Fruit fly (Drosophila melanogaster) whole organism, embryonic: ENCODE measurements around the gene CG42329.
A peak's percentile ranks its signal among the peaks of the same experiment; 100 is the strongest.

Experiments used
- Antp ChIP-seq: fragments of 200-800 bp; sonication (Bioruptor generic); optimal IDR thresholded peaks from 3 replicates; lab custom pipeline; 2016; ENCODE audit warnings: missing biosample characterization, missing genetic modification characterization
- Bteb2 ChIP-seq: fragments of 200-800 bp; sonication (Bioruptor generic); optimal IDR thresholded peaks from 2 replicates; lab custom pipeline; 2016; ENCODE audit warnings: missing biosample characterization, missing genetic modification characterization
- CG10462 ChIP-seq: fragments of 200-800 bp; sonication (Bioruptor generic); optimal IDR thresholded peaks from 2 replicates; lab custom pipeline; 2016; ENCODE audit warnings: missing biosample characterization, missing genetic modification characterization
- CG11696 ChIP-seq: fragments of 200-800 bp; sonication (Bioruptor generic); IDR thresholded peaks from 2 replicates; pipeline ENCODE4 v1.3.6; 2022; ENCODE audit warnings: missing biosample characterization, missing genetic modification characterization
- CG12299 ChIP-seq: fragments of 200-800 bp; sonication (Bioruptor generic); optimal IDR thresholded peaks from 2 replicates; lab custom pipeline; 2018; ENCODE audit warnings: missing biosample characterization, mild to moderate bottlenecking, missing genetic modification characterization
- CG13894 ChIP-seq: fragments of 200-800 bp; sonication (Bioruptor generic); optimal IDR thresholded peaks from 3 replicates; lab custom pipeline; 2018; ENCODE audit warnings: missing biosample characterization, mild to moderate bottlenecking, missing genetic modification characterization, moderate library complexity
- CG1529 ChIP-seq: fragments of 200-800 bp; sonication (Bioruptor generic); optimal IDR thresholded peaks from 3 replicates; lab custom pipeline; 2018; ENCODE audit warnings: missing biosample characterization, missing genetic modification characterization
- CG15479 ChIP-seq: fragments of 200-800 bp; sonication (Bioruptor generic); optimal IDR thresholded peaks from 3 replicates; lab custom pipeline; 2019; ENCODE audit warnings: missing biosample characterization, mild to moderate bottlenecking, missing genetic modification characterization, moderate library complexity
- CG15696 ChIP-seq: fragments of 200-800 bp; sonication (Bioruptor generic); optimal IDR thresholded peaks from 2 replicates; lab custom pipeline; 2019; ENCODE audit warnings: missing biosample characterization, mild to moderate bottlenecking, missing genetic modification characterization, moderate library complexity
- CG18262 ChIP-seq: fragments of 200-800 bp; optimal IDR thresholded peaks from 3 replicates; lab custom pipeline; 2019; ENCODE audit warnings: missing biosample characterization, mild to moderate bottlenecking, missing genetic modification characterization, moderate library complexity
- CG18764 ChIP-seq: fragments of 200-800 bp; sonication (Bioruptor generic); optimal IDR thresholded peaks from 3 replicates; lab custom pipeline; 2016; ENCODE audit warnings: missing biosample characterization, missing genetic modification characterization
- CG2129 ChIP-seq: fragments of 200-800 bp; sonication (Bioruptor generic); IDR thresholded peaks from 2 replicates; pipeline ENCODE4 v1.3.6; 2022; ENCODE audit warnings: missing biosample characterization, missing genetic modification characterization; ENCODE audit not compliant: partially characterized antibody
- CG30431 ChIP-seq: fragments of 200-800 bp; sonication (Bioruptor generic); optimal IDR thresholded peaks from 2 replicates; lab custom pipeline; 2017; ENCODE audit warnings: missing biosample characterization, missing genetic modification characterization
- CG6254 ChIP-seq: fragments of 200-800 bp; sonication (Bioruptor generic); optimal IDR thresholded peaks from 3 replicates; lab custom pipeline; 2017; ENCODE audit warnings: mild to moderate bottlenecking, missing biosample characterization, missing genetic modification reagents, missing genetic modification characterization
- CG6854 ChIP-seq: fragments of 200-800 bp; sonication (Bioruptor generic); optimal IDR thresholded peaks from 3 replicates; lab custom pipeline; 2017; ENCODE audit warnings: missing biosample characterization, mild to moderate bottlenecking, missing genetic modification characterization
- CG7745 ChIP-seq: fragments of 200-800 bp; sonication (Bioruptor generic); optimal IDR thresholded peaks from 2 replicates; lab custom pipeline; 2018; ENCODE audit warnings: missing biosample characterization, mild to moderate bottlenecking, missing genetic modification characterization, moderate library complexity
- CG9876 ChIP-seq: fragments of 200-800 bp; sonication (Bioruptor generic); optimal IDR thresholded peaks from 2 replicates; lab custom pipeline; 2016; ENCODE audit warnings: missing biosample characterization, missing genetic modification characterization
- CG9932 ChIP-seq: fragments of 200-800 bp; sonication (Bioruptor generic); IDR thresholded peaks from 2 replicates; pipeline ENCODE4 v1.3.6; 2022; ENCODE audit warnings: missing biosample characterization, missing genetic modification characterization
- Gug ChIP-seq: fragments of 200-800 bp; sonication (Bioruptor generic); IDR thresholded peaks from 4 replicates; pipeline ENCODE4 v1.3.6; 2022; ENCODE audit warnings: missing biosample characterization, missing genetic modification characterization
- HLH4C ChIP-seq: fragments of 200-800 bp; sonication (Bioruptor generic); IDR thresholded peaks from 3 replicates; pipeline ENCODE4 v1.3.6; 2022; ENCODE audit warnings: missing biosample characterization, missing genetic modification characterization; ENCODE audit not compliant: partially characterized antibody
- Kr ChIP-seq: fragments of 200-800 bp; sonication (Bioruptor generic); optimal IDR thresholded peaks from 2 replicates; lab custom pipeline; 2017; ENCODE audit warnings: missing biosample characterization, mild to moderate bottlenecking, missing genetic modification characterization
- Lhr ChIP-seq: fragments of 200-800 bp; sonication (Bioruptor generic); optimal IDR thresholded peaks from 3 replicates; lab custom pipeline; 2017; ENCODE audit warnings: mild to moderate bottlenecking, missing biosample characterization, missing genetic modification reagents, missing genetic modification characterization
- Med ChIP-seq: fragments of 200-800 bp; sonication (Bioruptor generic); peaks from one replicate; lab custom pipeline; 2016; ENCODE audit warnings: missing biosample characterization, missing genetic modification characterization, mild to moderate bottlenecking, inconsistent platforms, moderate library complexity
- NFAT ChIP-seq: fragments of 200-800 bp; sonication (Bioruptor generic); IDR thresholded peaks from 2 replicates; pipeline ENCODE4 v1.3.6; 2022; ENCODE audit warnings: missing biosample characterization, missing genetic modification characterization
- NK7.1 ChIP-seq: fragments of 200-800 bp; sonication (Bioruptor generic); optimal IDR thresholded peaks from 3 replicates; lab custom pipeline; 2016; ENCODE audit warnings: missing biosample characterization, missing genetic modification characterization
- Nf-YA ChIP-seq: fragments of 200-800 bp; sonication (Bioruptor generic); IDR thresholded peaks from 2 replicates; pipeline ENCODE4 v1.3.6; 2022; ENCODE audit warnings: missing biosample characterization, missing genetic modification characterization
- Oli ChIP-seq: fragments of 200-800 bp; sonication (Bioruptor generic); optimal IDR thresholded peaks from 2 replicates; lab custom pipeline; 2018; ENCODE audit warnings: missing biosample characterization, mild to moderate bottlenecking, missing genetic modification characterization, moderate library complexity
- Ptx1 ChIP-seq: fragments of 200-800 bp; sonication (Bioruptor generic); IDR thresholded peaks from 2 replicates; pipeline ENCODE4 v1.3.6; 2022; ENCODE audit warnings: missing biosample characterization, missing genetic modification characterization
- Six4 ChIP-seq: fragments of 200-800 bp; sonication (Bioruptor generic); optimal IDR thresholded peaks from 2 replicates; lab custom pipeline; 2016; ENCODE audit warnings: missing biosample characterization, missing genetic modification characterization
- ab ChIP-seq: fragments of 200-800 bp; sonication (Bioruptor generic); optimal IDR thresholded peaks from 2 replicates; lab custom pipeline; 2016; ENCODE audit warnings: missing biosample characterization, missing genetic modification characterization
- cato ChIP-seq: fragments of 200-800 bp; sonication (Bioruptor generic); optimal IDR thresholded peaks from 2 replicates; lab custom pipeline; 2016; ENCODE audit warnings: missing biosample characterization, missing genetic modification characterization, borderline replicate concordance
- crp ChIP-seq, 2 experiments: fragments of 200-800 bp; sonication (Bioruptor generic); optimal IDR thresholded peaks; 2 replicates in 1 of 2; 3 replicates in 1 of 2; lab custom pipeline; 2017; ENCODE audit warnings: missing biosample characterization in 2 of 2, missing genetic modification characterization in 2 of 2, mild to moderate bottlenecking in 1 of 2, moderate library complexity in 1 of 2
- dan ChIP-seq: fragments of 200-800 bp; sonication (Bioruptor generic); IDR thresholded peaks from 2 replicates; pipeline ENCODE4 v1.3.6; 2022; ENCODE audit warnings: missing biosample characterization, missing genetic modification characterization
- en ChIP-seq: fragments of 200-800 bp; sonication (Bioruptor generic); optimal IDR thresholded peaks from 2 replicates; lab custom pipeline; 2016; ENCODE audit warnings: missing biosample characterization, missing genetic modification characterization
- fd102C ChIP-seq: fragments of 200-800 bp; sonication (Bioruptor generic); optimal IDR thresholded peaks from 2 replicates; lab custom pipeline; 2018; ENCODE audit warnings: missing biosample characterization, mild to moderate bottlenecking, missing genetic modification characterization, moderate library complexity
- gfzf ChIP-seq: fragments of 200-800 bp; sonication (Bioruptor generic); optimal IDR thresholded peaks from 2 replicates; lab custom pipeline; 2016; ENCODE audit warnings: missing biosample characterization, mild to moderate bottlenecking, missing genetic modification characterization, moderate library complexity
- gro ChIP-seq: fragments of 200-800 bp; sonication (Bioruptor generic); optimal IDR thresholded peaks from 2 replicates; lab custom pipeline; 2016; ENCODE audit warnings: missing biosample characterization, missing genetic modification characterization
- gsb-n ChIP-seq: fragments of 200-800 bp; sonication (Bioruptor generic); optimal IDR thresholded peaks from 3 replicates; lab custom pipeline; 2018; ENCODE audit warnings: missing biosample characterization, mild to moderate bottlenecking, missing genetic modification characterization
- hkb ChIP-seq, 2 experiments: fragments of 200-800 bp in 1 of 2; fragments of >200 bp in 1 of 2; sonication (Bioruptor generic) in 1 of 2; IDR thresholded peaks in 1 of 2; optimal IDR thresholded peaks in 1 of 2; 2 replicates each; pipeline versions ENCODE4 v1.3.6 to Lab custom; 2017 to 2022; ENCODE audit warnings: missing biosample characterization in 1 of 2, missing genetic modification characterization in 1 of 2
- hth ChIP-seq: fragments of >200 bp; optimal IDR thresholded peaks from 2 replicates; lab custom pipeline; 2017; ENCODE audit warnings: inconsistent platforms
- ind ChIP-seq: fragments of 200-800 bp; sonication (Bioruptor generic); optimal IDR thresholded peaks from 3 replicates; lab custom pipeline; 2016; ENCODE audit warnings: missing biosample characterization, missing genetic modification characterization
- lbe ChIP-seq: fragments of 200-800 bp; sonication (Bioruptor generic); optimal IDR thresholded peaks from 2 replicates; lab custom pipeline; 2016; ENCODE audit warnings: missing biosample characterization, mild to moderate bottlenecking, missing genetic modification characterization
- lola ChIP-seq, 3 experiments: fragments of >200 bp in 2 of 3; fragments of 200-800 bp in 1 of 3; sonication (Bioruptor generic) in 1 of 3; optimal IDR thresholded peaks; 2 replicates each; lab custom pipeline; 2017 to 2019; ENCODE audit warnings: missing biosample characterization in 3 of 3, missing genetic modification characterization in 3 of 3, mild to moderate bottlenecking in 1 of 3, moderate library complexity in 1 of 3
- lov ChIP-seq, 2 experiments: fragments of 200-800 bp in 1 of 2; fragments of >200 bp in 1 of 2; sonication (Bioruptor generic) in 1 of 2; IDR thresholded peaks in 1 of 2; optimal IDR thresholded peaks in 1 of 2; 2 replicates in 1 of 2; 3 replicates in 1 of 2; pipeline versions ENCODE4 v1.3.6 to Lab custom; 2017 to 2022; ENCODE audit warnings: missing biosample characterization in 1 of 2, missing genetic modification characterization in 1 of 2
- mld ChIP-seq: fragments of 200-800 bp; sonication (Bioruptor generic); IDR thresholded peaks from 3 replicates; pipeline ENCODE4 v1.3.6; 2022; ENCODE audit warnings: missing biosample characterization, missing genetic modification characterization; ENCODE audit not compliant: partially characterized antibody
- pb ChIP-seq: fragments of 200-800 bp; sonication (Bioruptor generic); optimal IDR thresholded peaks from 3 replicates; lab custom pipeline; 2016; ENCODE audit warnings: missing biosample characterization, missing genetic modification characterization
- sr ChIP-seq: fragments of 200-800 bp; sonication (Bioruptor generic); IDR thresholded peaks from 3 replicates; pipeline ENCODE4 v1.3.6; 2022; ENCODE audit warnings: missing biosample characterization, missing genetic modification characterization
- stwl ChIP-seq: fragments of 200-800 bp; sonication (Bioruptor generic); optimal IDR thresholded peaks from 3 replicates; lab custom pipeline; 2018; ENCODE audit warnings: missing biosample characterization, mild to moderate bottlenecking, missing genetic modification characterization, moderate library complexity
- z ChIP-seq: fragments of 200-800 bp; sonication (Bioruptor generic); IDR thresholded peaks from 3 replicates; pipeline ENCODE4 v1.3.6; 2022; ENCODE audit warnings: missing biosample characterization, missing genetic modification characterization

The CG42329 gene

dm6 chr2L:1169867-1170415 is 49.2 kb upstream of the CG42329 start, which contains the start of the genes CG31922 and Plap (continued):
- TF ChIP-seq gfzf (peak; percentile 21), ab (peak; percentile 37), CG6854 (GFP tag; lab: Kevin White, UChicago) (no peak), CG13894 (tag; lab: Kevin White, UChicago) (no peak), gsb-n (tag; lab: Kevin White, UChicago) (no peak), CG2129 (GFP tag; lab: Robert Waterston, UW) (peak; percentile 91), Bteb2 (GFP tag; lab: Kevin White, UChicago) (peak; percentile 56), mld (GFP tag; lab: Robert Waterston, UW) (peak; percentile 82; the same call in 2 of the 3 replicates), Nf-YA (GFP tag; lab: Robert Waterston, UW) (no peak), CG10462 (GFP tag; lab: Kevin White, UChicago) (peak; percentile 38), CG7745 (no peak), sr (GFP tag; lab: Robert Waterston, UW) (no peak), gro (GFP tag; lab: Kevin White, UChicago) (peak; percentile 31), Med (GFP tag; lab: Kevin White, UChicago) (peak; percentile 93), dan (GFP tag; lab: Robert Waterston, UW) (no peak), hkb (optimal IDR thresholded peaks at IDR 0.05; lab: Kevin White, UChicago) (no peak), hkb (GFP tag; IDR thresholded peaks at IDR 0.05; lab: Robert Waterston, UW) (peak; percentile 59; the same call in 1 of the 2 replicates), NFAT (GFP tag; lab: Robert Waterston, UW) (0 out of 2 replicates have a peak, but pooled peaks have one; percentile 30), pb (GFP tag; lab: Kevin White, UChicago) (no peak), CG9876 (peak; percentile 14), Six4 (GFP tag; lab: Kevin White, UChicago) (peak; percentile 41), CG11696 (no peak), hth (lab: Kevin White, UChicago) (no peak), Kr (no peak), CG15479 (no peak), Lhr (peak; percentile 59), ind (GFP tag; lab: Kevin White, UChicago) (peak; percentile 75), crp (GFP tag; optimal IDR thresholded peaks at IDR 0.05; lab: Kevin White, UChicago) (peak in 1 of 2 experiments; percentile 33), z (GFP tag; lab: Robert Waterston, UW) (no peak), en (GFP tag; lab: Kevin White, UChicago) (no peak), CG18764 (GFP tag; lab: Kevin White, UChicago) (peak; percentile 66), CG18262 (tag; lab: Kevin White, UChicago) (peak; percentile 69), NK7.1 (GFP tag; lab: Kevin White, UChicago) (no peak), CG12299 (peak; percentile 53), CG9932 (peak; percentile 89), Antp (GFP tag; lab: Kevin White, UChicago) (peak; percentile 57), CG6254 (GFP tag; lab: Kevin White, UChicago) (no peak), fd102C (GFP tag; lab: Kevin White, UChicago) (no peak), lola (GFP tag; optimal IDR thresholded peaks at IDR 0.05; lab: Kevin White, UChicago) (peak in 1 of 3 experiments; percentile 67), CG30431 (GFP tag; lab: Kevin White, UChicago) (no peak), stwl (peak; percentile 74), HLH4C (GFP tag; lab: Robert Waterston, UW) (peak; percentile 79), Ptx1 (peak; percentile 61; the same call in 1 of the 2 replicates), CG1529 (GFP tag; lab: Kevin White, UChicago) (no peak), cato (GFP tag; lab: Kevin White, UChicago) (peak; percentile 52), lbe (peak; percentile 71), lov (optimal IDR thresholded peaks at IDR 0.05; lab: Kevin White, UChicago) (no peak), lov (GFP tag; IDR thresholded peaks at IDR 0.05; lab: Robert Waterston, UW) (no peak), CG15696 (tag; lab: Kevin White, UChicago) (peak; percentile 69), Gug (peak; percentile 64; the same call in 2 of the 4 replicates), Oli (peak; percentile 51)
